Worm (Caenorhabditis elegans) whole organism, early embryonic: ENCODE measurements around the gene K03H1.13.

Source experiments
- aly-1 ChIP-seq: sonication (generic microtip); optimal IDR thresholded peaks from 2 replicates; lab custom pipeline; 2016; ENCODE audit warnings: missing genetic modification characterization, missing compliant biosample characterization
- ama-1 ChIP-seq: fragments of 150-350 bp; optimal IDR thresholded peaks from 2 replicates; lab custom pipeline; 2014
- ets-7 ChIP-seq: sonication (generic microtip); optimal IDR thresholded peaks from 2 replicates; lab custom pipeline; 2016; ENCODE audit warnings: missing genotype, missing genetic modification characterization, missing compliant biosample characterization
- flt-1 ChIP-seq: fragments of 200-800 bp; sonication (Bioruptor generic); IDR thresholded peaks from 2 replicates; pipeline ENCODE4 v1.3.6; 2022; ENCODE audit warnings: missing genetic modification characterization, missing compliant biosample characterization
- hmbx-1 ChIP-seq: sonication (generic microtip); optimal IDR thresholded peaks from 2 replicates; lab custom pipeline; 2016; ENCODE audit warnings: mild to moderate bottlenecking, missing genetic modification characterization, missing compliant biosample characterization
- hnd-1 ChIP-seq: sonication (generic microtip); optimal IDR thresholded peaks from 2 replicates; lab custom pipeline; 2016; ENCODE audit warnings: missing genetic modification characterization, missing compliant biosample characterization
- pes-1 ChIP-seq: fragments of 200-800 bp; sonication (Bioruptor generic); IDR thresholded peaks from 2 replicates; pipeline ENCODE4 v1.3.6; 2022; ENCODE audit warnings: missing genetic modification reagents, missing genetic modification characterization, missing compliant biosample characterization

ce11 chrIII:9999235-9999634 is 49.1 kb upstream of the K03H1.13 start, which contains the start of gene C05B5.17:
- TF ChIP-seq aly-1 (no peak), pes-1 (no peak), hmbx-1 (tag; lab: Kevin White, UChicago) (no peak), ama-1 (no peak), hnd-1 (no peak), ets-7 (tag; lab: Kevin White, UChicago) (no peak), flt-1 (no peak)
